Fruit fly (Drosophila melanogaster): Measurements from ENCODE around the gene Arpc2.

The Arpc2 gene

DNA sequence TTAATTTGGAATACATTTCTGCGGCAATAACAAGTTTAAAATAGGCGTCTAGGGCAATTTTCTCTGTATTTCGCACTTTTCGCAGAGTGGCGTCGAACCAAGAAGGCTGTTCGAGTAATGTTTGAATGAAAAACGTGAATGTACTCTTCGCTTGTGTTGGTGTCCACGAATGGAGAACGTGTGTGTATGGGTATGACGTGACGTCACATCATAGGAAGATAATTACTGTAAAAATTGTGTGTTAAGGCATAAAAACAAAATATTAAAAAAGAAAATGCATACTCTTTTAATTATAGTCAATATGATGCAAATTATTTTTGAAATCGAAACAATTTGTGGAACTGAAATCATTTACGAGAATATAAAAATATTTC is 11.5 kb downstream of the Arpc2 start:
- TF ChIP-seq Crg-1 (GFP tag; optimal IDR thresholded peaks at IDR 0.05), result no peak
- TF ChIP-seq CG12768 (GFP tag; optimal IDR thresholded peaks at IDR 0.05), result no peak
- TF ChIP-seq CG14711 (tag; optimal IDR thresholded peaks at IDR 0.05), result no peak
- no peak for TF ChIP-seq bab1 (GFP tag; optimal IDR thresholded peaks at IDR 0.05)
- no peak for TF ChIP-seq cic (GFP tag; optimal IDR thresholded peaks at IDR 0.05)
- no peak for TF ChIP-seq Clk (GFP tag; optimal IDR thresholded peaks at IDR 0.05)
- no peak for TF ChIP-seq CG5204 (GFP tag; optimal IDR thresholded peaks at IDR 0.05)
- TF ChIP-seq toe (GFP tag; optimal IDR thresholded peaks at IDR 0.05), result no peak
- no peak for TF ChIP-seq CG11617 (GFP tag; optimal IDR thresholded peaks at IDR 0.05)
- no peak for TF ChIP-seq kay (GFP tag; ENCODE audit: borderline replicate concordance)
- no peak for TF ChIP-seq CG7045 (GFP tag; optimal IDR thresholded peaks at IDR 0.05)
- no peak for TF ChIP-seq tj (GFP tag; optimal IDR thresholded peaks at IDR 0.05)
- no peak for TF ChIP-seq Mnt (GFP tag; optimal IDR thresholded peaks at IDR 0.05)
- no peak for TF ChIP-seq CG7101 (tag; optimal IDR thresholded peaks at IDR 0.05)
- no peak for TF ChIP-seq cnc (optimal IDR thresholded peaks at IDR 0.05)

DNA sequence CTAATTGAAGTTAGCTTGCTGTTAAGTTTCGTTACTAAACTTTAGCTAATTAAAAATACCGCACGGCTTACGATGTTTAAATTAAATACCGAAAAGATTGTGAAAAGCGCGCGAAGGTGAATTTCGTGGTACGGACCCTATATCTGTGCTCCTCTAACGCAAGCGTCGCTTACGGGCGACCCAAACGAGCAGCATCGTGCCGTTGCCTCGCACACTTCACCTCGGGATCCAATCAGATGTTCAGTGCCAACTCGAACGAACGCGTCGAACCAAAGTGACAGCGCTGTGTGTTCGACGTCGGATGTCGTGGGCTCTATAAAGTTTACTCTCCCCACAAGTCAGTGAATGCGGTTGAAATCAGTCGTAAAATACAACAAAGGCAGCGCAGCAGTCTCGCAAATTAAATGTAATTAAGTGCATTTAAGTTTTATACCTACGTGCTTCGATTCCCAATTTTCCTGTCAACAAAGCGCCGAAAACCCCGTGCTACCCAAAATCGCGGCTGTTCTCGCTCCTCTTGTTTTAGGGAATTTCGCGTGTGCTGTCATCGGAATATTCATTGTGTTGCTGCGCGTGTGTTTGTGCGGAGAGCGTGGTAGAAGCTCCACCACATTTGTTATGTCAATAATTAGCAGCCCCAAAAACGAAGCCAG is 12.0 kb downstream of the Arpc2 start:
- peak; percentile 26 for TF ChIP-seq CG7045 (GFP tag; optimal IDR thresholded peaks at IDR 0.05)
- no peak for TF ChIP-seq Hr96 (GFP tag; optimal IDR thresholded peaks at IDR 0.05)
- TF ChIP-seq CG7101 (tag; optimal IDR thresholded peaks at IDR 0.05), result peak; percentile 47
- peak; percentile 61 for TF ChIP-seq cic (GFP tag; optimal IDR thresholded peaks at IDR 0.05)
- TF ChIP-seq Mnt (GFP tag; optimal IDR thresholded peaks at IDR 0.05), result peak; percentile 72
- no peak for TF ChIP-seq CG14711 (tag; optimal IDR thresholded peaks at IDR 0.05)
- TF ChIP-seq CG11617 (GFP tag; optimal IDR thresholded peaks at IDR 0.05), result peak; percentile 59
- TF ChIP-seq tj (GFP tag; optimal IDR thresholded peaks at IDR 0.05), result peak; percentile 23
- TF ChIP-seq Clk (GFP tag; optimal IDR thresholded peaks at IDR 0.05), result no peak
- peak; percentile 26 for TF ChIP-seq pad (GFP tag; optimal IDR thresholded peaks at IDR 0.05)
- no peak for TF ChIP-seq kay (GFP tag; ENCODE audit: borderline replicate concordance)
- TF ChIP-seq bab1 (GFP tag; optimal IDR thresholded peaks at IDR 0.05), result peak; percentile 62
- peak; percentile 7 for TF ChIP-seq CG33017 (tag; optimal IDR thresholded peaks at IDR 0.05)

DNA sequence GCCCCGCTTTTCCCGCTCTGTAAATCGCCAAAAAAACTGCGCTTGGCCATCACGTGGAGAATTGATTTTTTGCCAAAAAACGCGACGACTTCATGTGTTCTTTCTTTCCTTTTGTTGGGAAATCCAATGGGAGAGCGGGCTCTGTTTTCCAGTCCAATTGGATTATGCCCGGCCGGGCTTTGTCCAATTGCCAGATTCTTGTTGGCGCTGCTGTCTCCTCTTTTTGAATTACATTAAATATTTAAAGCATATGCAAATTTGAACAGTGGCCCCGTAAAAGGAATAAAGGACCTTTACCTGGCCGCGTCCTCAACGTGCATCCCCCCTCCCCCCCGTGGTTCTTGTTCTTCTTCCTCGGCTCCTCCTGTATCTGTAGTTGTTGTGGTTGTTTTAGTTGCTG is 12.6 kb downstream of the Arpc2 start:
- TF ChIP-seq kay (GFP tag; ENCODE audit: borderline replicate concordance), result peak; percentile 68
- TF ChIP-seq cic (GFP tag; optimal IDR thresholded peaks at IDR 0.05), result no peak

DNA sequence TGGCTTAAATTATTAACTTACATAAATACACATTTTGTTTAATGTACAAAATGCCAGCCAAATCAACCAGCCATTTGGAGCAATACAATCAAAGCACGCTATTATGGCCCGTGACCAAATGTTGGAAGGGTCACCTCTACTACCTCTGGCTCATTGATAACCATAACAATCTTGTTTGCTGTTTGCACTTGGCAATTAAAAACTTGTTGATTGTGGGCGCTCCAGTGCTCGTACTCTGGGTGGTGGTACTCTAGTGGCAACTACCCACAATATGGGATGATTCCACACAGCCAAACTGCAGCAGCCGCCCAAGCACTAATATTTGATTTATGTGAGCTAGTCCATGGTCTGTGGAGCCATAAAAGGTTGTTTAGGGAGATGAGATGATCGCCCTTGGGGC is 14.4 kb downstream of the Arpc2 start:
- TF ChIP-seq Hr96 (GFP tag; optimal IDR thresholded peaks at IDR 0.05), result no peak
- no peak for TF ChIP-seq cnc (optimal IDR thresholded peaks at IDR 0.05)
- no peak for TF ChIP-seq Mnt (GFP tag; optimal IDR thresholded peaks at IDR 0.05)
- no peak for TF ChIP-seq CG7101 (tag; optimal IDR thresholded peaks at IDR 0.05)
- TF ChIP-seq CG1620 (GFP tag; optimal IDR thresholded peaks at IDR 0.05), result no peak
- no peak for TF ChIP-seq Clk (GFP tag; optimal IDR thresholded peaks at IDR 0.05)
- no peak for TF ChIP-seq pad (GFP tag; optimal IDR thresholded peaks at IDR 0.05)
- no peak for TF ChIP-seq CG12768 (GFP tag; optimal IDR thresholded peaks at IDR 0.05)
- no peak for TF ChIP-seq tj (GFP tag; optimal IDR thresholded peaks at IDR 0.05)
- TF ChIP-seq CG7045 (GFP tag; optimal IDR thresholded peaks at IDR 0.05), result peak; percentile 40
- TF ChIP-seq CG5204 (GFP tag; optimal IDR thresholded peaks at IDR 0.05), result no peak
- TF ChIP-seq CG33017 (tag; optimal IDR thresholded peaks at IDR 0.05), result no peak
- TF ChIP-seq kay (GFP tag; ENCODE audit: borderline replicate concordance), result no peak
- TF ChIP-seq CG14711 (tag; optimal IDR thresholded peaks at IDR 0.05), result no peak
- peak; percentile 30 for TF ChIP-seq CG11617 (GFP tag; optimal IDR thresholded peaks at IDR 0.05)
- no peak for TF ChIP-seq toe (GFP tag; optimal IDR thresholded peaks at IDR 0.05)
- peak; percentile 41 for TF ChIP-seq Crg-1 (GFP tag; optimal IDR thresholded peaks at IDR 0.05)
- peak; percentile 66 for TF ChIP-seq cic (GFP tag; optimal IDR thresholded peaks at IDR 0.05)
- TF ChIP-seq ovo (GFP tag; optimal IDR thresholded peaks at IDR 0.05), result no peak
- TF ChIP-seq bab1 (GFP tag; optimal IDR thresholded peaks at IDR 0.05), result no peak

DNA sequence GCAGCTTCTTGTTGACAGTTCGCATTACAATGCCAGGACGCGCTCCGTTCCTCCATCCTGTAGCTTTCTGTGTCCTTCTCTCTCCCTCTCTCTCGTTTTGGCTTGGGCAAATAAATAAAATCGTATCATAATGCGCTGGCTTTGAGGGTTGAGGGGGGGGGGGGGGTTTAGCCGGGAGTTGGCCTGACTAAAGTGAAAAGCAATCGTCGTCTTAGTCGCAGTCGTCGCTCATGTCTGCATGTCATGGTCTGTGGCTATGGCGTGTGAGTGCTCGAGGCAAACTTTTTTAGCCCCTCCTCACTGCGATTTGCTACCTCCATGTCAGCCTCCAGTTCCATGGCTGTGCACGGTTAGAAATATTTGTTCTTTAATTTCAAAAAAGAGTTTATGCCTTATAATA is 17.9 kb downstream of the Arpc2 start:
- TF ChIP-seq CG1620 (GFP tag; optimal IDR thresholded peaks at IDR 0.05) (no peak), cic (GFP tag; optimal IDR thresholded peaks at IDR 0.05) (no peak), ovo (GFP tag; optimal IDR thresholded peaks at IDR 0.05) (no peak), tj (GFP tag; optimal IDR thresholded peaks at IDR 0.05) (no peak), CG12768 (GFP tag; optimal IDR thresholded peaks at IDR 0.05) (no peak), CG14711 (tag; optimal IDR thresholded peaks at IDR 0.05) (no peak)

- TF ChIP-seq cnc (optimal IDR thresholded peaks at IDR 0.05) (no peak), kay (GFP tag; ENCODE audit: borderline replicate concordance) (no peak), cic (GFP tag; optimal IDR thresholded peaks at IDR 0.05) (no peak), toe (GFP tag; optimal IDR thresholded peaks at IDR 0.05) (no peak), Mnt (GFP tag; optimal IDR thresholded peaks at IDR 0.05) (no peak), CG5204 (GFP tag; optimal IDR thresholded peaks at IDR 0.05) (no peak), CG12768 (GFP tag; optimal IDR thresholded peaks at IDR 0.05) (no peak), CG14711 (tag; optimal IDR thresholded peaks at IDR 0.05) (no peak), pad (GFP tag; optimal IDR thresholded peaks at IDR 0.05) (no peak), CG1620 (GFP tag; optimal IDR thresholded peaks at IDR 0.05) (no peak), Crg-1 (GFP tag; optimal IDR thresholded peaks at IDR 0.05) (no peak), CG7045 (GFP tag; optimal IDR thresholded peaks at IDR 0.05) (no peak)
Measured at dm6 chr2L:20435199-20435598, 18.3 kb downstream of the Arpc2 start.

DNA sequence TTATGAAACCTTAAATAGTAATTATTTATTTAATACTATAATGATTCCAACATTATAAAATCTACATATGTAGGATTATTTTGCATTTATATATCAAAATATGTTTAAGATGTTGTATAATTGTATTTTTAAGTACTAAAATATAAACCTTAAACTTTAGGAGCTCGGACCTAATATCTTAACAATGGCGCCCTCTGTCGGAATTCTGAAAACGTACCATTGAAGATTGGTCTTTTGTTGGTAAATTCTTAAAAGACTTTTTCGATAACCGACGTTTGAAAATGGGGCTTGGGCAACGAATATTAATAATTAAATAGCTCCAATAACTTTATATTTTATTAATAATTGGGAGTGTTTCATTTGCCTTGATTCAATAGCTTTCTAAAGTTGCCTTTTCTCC is 21.0 kb downstream of the Arpc2 start:
- TF ChIP-seq CG7101 (tag; optimal IDR thresholded peaks at IDR 0.05) (no peak), pad (GFP tag; optimal IDR thresholded peaks at IDR 0.05) (no peak), Hr96 (GFP tag; optimal IDR thresholded peaks at IDR 0.05) (no peak), CG7045 (GFP tag; optimal IDR thresholded peaks at IDR 0.05) (no peak), Crg-1 (GFP tag; optimal IDR thresholded peaks at IDR 0.05) (no peak), cic (GFP tag; optimal IDR thresholded peaks at IDR 0.05) (no peak), CG14711 (tag; optimal IDR thresholded peaks at IDR 0.05) (no peak), CG1620 (GFP tag; optimal IDR thresholded peaks at IDR 0.05) (no peak), CG12768 (GFP tag; optimal IDR thresholded peaks at IDR 0.05) (no peak), kay (GFP tag; ENCODE audit: borderline replicate concordance) (no peak), Mnt (GFP tag; optimal IDR thresholded peaks at IDR 0.05) (no peak), bab1 (GFP tag; optimal IDR thresholded peaks at IDR 0.05) (no peak), Clk (GFP tag; optimal IDR thresholded peaks at IDR 0.05) (no peak), toe (GFP tag; optimal IDR thresholded peaks at IDR 0.05) (no peak), CG33017 (tag; optimal IDR thresholded peaks at IDR 0.05) (no peak)

Data from whole organism, adult.